Worm (Caenorhabditis elegans) whole organism, L4 larva: ENCODE measurements around the gene K10C2.14.
A peak's percentile ranks its signal among the peaks of the same experiment; 100 is the strongest.

Experiments used
- R02D3.7 ChIP-seq: fragments of 150-350 bp; sonication (generic microtip); optimal IDR thresholded peaks from 3 replicates; lab custom pipeline; 2014; ENCODE audit warnings: missing biosample characterization, missing genetic modification characterization
- Y105C5A.15 ChIP-seq: fragments of 200-800 bp; sonication (Bioruptor generic); IDR thresholded peaks from 2 replicates; pipeline ENCODE4 v1.3.6; 2022; ENCODE audit warnings: missing genetic modification characterization, missing compliant biosample characterization
- Y5F2A.4 ChIP-seq: fragments of 200-800 bp; sonication (Bioruptor generic); optimal IDR thresholded peaks from 2 replicates; lab custom pipeline; 2018; ENCODE audit warnings: mild to moderate bottlenecking, missing genetic modification characterization, missing compliant biosample characterization
- ZK337.2 ChIP-seq: fragments of 200-800 bp; sonication (Bioruptor generic); IDR thresholded peaks from 2 replicates; pipeline ENCODE4 v1.3.6; 2022; ENCODE audit warnings: missing genetic modification reagents, missing genetic modification characterization, missing compliant biosample characterization
- ama-1 ChIP-seq: fragments of 150-350 bp; optimal IDR thresholded peaks from 2 replicates; lab custom pipeline; 2014; ENCODE audit warnings: inconsistent platforms, mixed read lengths
- ceh-20 ChIP-seq: fragments of 200-800 bp; sonication (Bioruptor generic); IDR thresholded peaks from 2 replicates; pipeline ENCODE4 v1.3.6; 2022; ENCODE audit warnings: missing genetic modification reagents, missing genetic modification characterization, missing compliant biosample characterization
- ceh-44 ChIP-seq: fragments of 200-800 bp; sonication (Bioruptor generic); IDR thresholded peaks from 2 replicates; pipeline ENCODE4 v1.3.6; 2022; ENCODE audit warnings: missing genetic modification reagents, missing genetic modification characterization, missing compliant biosample characterization
- ces-1 ChIP-seq: fragments of 150-350 bp; sonication (generic microtip); optimal IDR thresholded peaks from 4 replicates; lab custom pipeline; 2014; ENCODE audit warnings: missing biosample characterization, missing genetic modification reagents, missing genetic modification characterization
- cey-2 ChIP-seq: sonication (generic microtip); optimal IDR thresholded peaks from 3 replicates; lab custom pipeline; 2017; ENCODE audit warnings: missing genetic modification characterization, mild to moderate bottlenecking, missing compliant biosample characterization, antibody characterized with exemption, borderline replicate concordance; ENCODE audit not compliant: insufficient read depth
- daf-12 ChIP-seq: fragments of 150-350 bp; optimal IDR thresholded peaks from 2 replicates; lab custom pipeline; 2014; ENCODE audit warnings: missing biosample characterization, missing genetic modification reagents, missing genetic modification characterization
- daf-16 ChIP-seq, 3 experiments: sonication (generic microtip); optimal IDR thresholded peaks; 2 replicates each; lab custom pipeline; 2016 to 2017; ENCODE audit warnings: missing genetic modification characterization in 3 of 3, missing genetic modification reagents in 3 of 3, mild to moderate bottlenecking in 2 of 3, missing compliant biosample characterization in 2 of 3, missing biosample characterization in 1 of 3, moderate library complexity in 1 of 3
- daf-19 ChIP-seq: fragments of 200-800 bp; sonication (Bioruptor generic); conservative IDR thresholded peaks from 2 replicates; pipeline ENCODE4 v1.3.6; 2022; ENCODE audit warnings: missing genetic modification characterization, missing compliant biosample characterization
- daf-8 ChIP-seq: fragments of 200-800 bp; sonication (Bioruptor generic); IDR thresholded peaks from 2 replicates; pipeline ENCODE4 v1.3.6; 2022; ENCODE audit warnings: missing genetic modification characterization, missing compliant biosample characterization
- dmd-6 ChIP-seq: fragments of 200-800 bp; sonication (Bioruptor generic); IDR thresholded peaks from 2 replicates; pipeline ENCODE4 v1.3.6; 2022; ENCODE audit warnings: missing genetic modification reagents, missing genetic modification characterization, missing compliant biosample characterization
- dmd-9 ChIP-seq: fragments of 200-800 bp; sonication (Bioruptor generic); IDR thresholded peaks from 2 replicates; pipeline ENCODE4 v1.3.6; 2022; ENCODE audit warnings: missing genetic modification reagents, missing genetic modification characterization, missing compliant biosample characterization
- dpl-1 ChIP-seq: fragments of 150-350 bp; optimal IDR thresholded peaks from 2 replicates; lab custom pipeline; 2014; ENCODE audit warnings: missing biosample characterization, missing genetic modification reagents, missing genetic modification characterization
- dve-1 ChIP-seq: sonication (generic microtip); optimal IDR thresholded peaks from 2 replicates; lab custom pipeline; 2017; ENCODE audit warnings: antibody characterized with exemption, mild to moderate bottlenecking, missing genetic modification characterization, missing compliant biosample characterization; ENCODE audit not compliant: insufficient read depth
- hlh-11 ChIP-seq: fragments of 200-800 bp; sonication (Bioruptor generic); optimal IDR thresholded peaks from 2 replicates; lab custom pipeline; 2018; ENCODE audit warnings: mild to moderate bottlenecking, missing genetic modification characterization, missing compliant biosample characterization
- hmg-1.1 ChIP-seq: fragments of 200-800 bp; sonication (Bioruptor generic); IDR thresholded peaks from 2 replicates; pipeline ENCODE4 v1.3.6; 2022; ENCODE audit warnings: missing genetic modification reagents, missing genetic modification characterization, missing compliant biosample characterization
- lin-1 ChIP-seq: fragments of 200-800 bp; sonication (Bioruptor generic); IDR thresholded peaks from 2 replicates; pipeline ENCODE4 v1.3.6; 2022; ENCODE audit warnings: missing genetic modification reagents, missing genetic modification characterization, missing compliant biosample characterization
- lin-39 ChIP-seq: fragments of 150-350 bp; optimal IDR thresholded peaks from 2 replicates; lab custom pipeline; 2014; ENCODE audit warnings: missing biosample characterization, missing genetic modification reagents, missing genetic modification characterization
- lir-3 ChIP-seq: sonication (generic microtip); optimal IDR thresholded peaks from 2 replicates; lab custom pipeline; 2016; ENCODE audit warnings: mild to moderate bottlenecking, missing genetic modification characterization, missing compliant biosample characterization
- mdl-1 ChIP-seq, 2 experiments: fragments of 150-350 bp in 1 of 2; sonication (generic microtip) in 1 of 2; optimal IDR thresholded peaks; 2 replicates each; lab custom pipeline; 2014 to 2017; ENCODE audit warnings: missing biosample characterization in 2 of 2, missing genetic modification characterization in 2 of 2
- mxl-2 ChIP-seq: fragments of 200-800 bp; sonication (Bioruptor generic); conservative IDR thresholded peaks from 2 replicates; pipeline ENCODE4 v1.3.6; 2022; ENCODE audit warnings: missing genetic modification reagents, missing genetic modification characterization, missing compliant biosample characterization
- nhr-102 ChIP-seq: sonication (generic microtip); optimal IDR thresholded peaks from 2 replicates; lab custom pipeline; 2016; ENCODE audit warnings: mild to moderate bottlenecking, missing genetic modification characterization, moderate library complexity, missing compliant biosample characterization
- nhr-25 ChIP-seq: sonication (generic microtip); optimal IDR thresholded peaks from 2 replicates; lab custom pipeline; 2017; ENCODE audit warnings: missing genetic modification characterization, mild to moderate bottlenecking, missing compliant biosample characterization, antibody characterized with exemption, moderate library complexity, borderline replicate concordance; ENCODE audit not compliant: insufficient read depth
- nhr-28 ChIP-seq: fragments of 150-350 bp; optimal IDR thresholded peaks from 2 replicates; lab custom pipeline; 2014; ENCODE audit warnings: missing biosample characterization, missing genetic modification characterization
- nhr-41 ChIP-seq: fragments of 200-800 bp; sonication (Bioruptor generic); IDR thresholded peaks from 2 replicates; pipeline ENCODE4 v1.3.6; 2022; ENCODE audit warnings: missing genetic modification reagents, missing genetic modification characterization, missing compliant biosample characterization
- nhr-77 ChIP-seq: fragments of 150-350 bp; optimal IDR thresholded peaks from 2 replicates; lab custom pipeline; 2014; ENCODE audit warnings: missing biosample characterization, missing genetic modification characterization
- pha-4 ChIP-seq, 2 experiments: fragments of 150-350 bp in 1 of 2; fragments of 200-800 bp in 1 of 2; sonication (Bioruptor generic) in 1 of 2; IDR thresholded peaks in 1 of 2; optimal IDR thresholded peaks in 1 of 2; 2 replicates each; pipeline versions ENCODE4 v1.3.6 to Lab custom; 2014 to 2022; ENCODE audit warnings: missing genetic modification characterization in 2 of 2, missing genetic modification reagents in 2 of 2, missing biosample characterization in 1 of 2, missing compliant biosample characterization in 1 of 2
- pqm-1 ChIP-seq: sonication (generic microtip); optimal IDR thresholded peaks from 2 replicates; lab custom pipeline; 2017; ENCODE audit warnings: missing biosample characterization, missing genetic modification characterization
- saeg-2 ChIP-seq: fragments of 200-800 bp; sonication (Bioruptor generic); IDR thresholded peaks from 2 replicates; pipeline ENCODE4 v1.3.6; 2022; ENCODE audit warnings: missing genetic modification reagents, missing genetic modification characterization, missing compliant biosample characterization
- snpc-1.2 ChIP-seq: fragments of 200-800 bp; sonication (Bioruptor generic); IDR thresholded peaks from 2 replicates; pipeline ENCODE4 v1.3.6; 2022; ENCODE audit warnings: missing genetic modification reagents, missing genetic modification characterization, missing compliant biosample characterization
- spr-1 ChIP-seq: sonication (generic microtip); optimal IDR thresholded peaks from 2 replicates; lab custom pipeline; 2016; ENCODE audit warnings: mild to moderate bottlenecking, missing genetic modification characterization, missing compliant biosample characterization
- unc-62 ChIP-seq, 3 experiments: fragments of 150-350 bp in 1 of 3; sonication (generic microtip); optimal IDR thresholded peaks in 2 of 3; peaks in 1 of 3; 1 replicate in 1 of 3; 2 replicates in 2 of 3; lab custom pipeline; 2014 to 2017; ENCODE audit warnings: missing biosample characterization in 3 of 3, missing genetic modification characterization in 3 of 3, missing genetic modification reagents in 3 of 3, missing genotype in 1 of 3
- zag-1 ChIP-seq: fragments of 150-350 bp; optimal IDR thresholded peaks from 2 replicates; lab custom pipeline; 2014; ENCODE audit warnings: missing biosample characterization, missing genetic modification characterization
- zfp-2 ChIP-seq: sonication (generic microtip); optimal IDR thresholded peaks from 2 replicates; lab custom pipeline; 2016; ENCODE audit warnings: mild to moderate bottlenecking, missing genetic modification characterization, missing compliant biosample characterization
- ztf-11 ChIP-seq: fragments of 150-350 bp; optimal IDR thresholded peaks from 2 replicates; lab custom pipeline; 2014; ENCODE audit warnings: missing biosample characterization, missing genetic modification characterization

The K10C2.14 gene

ce11 chrX:6429552-6429951, 10.8 kb downstream of the K10C2.14 start (continued):
- no peak for TF ChIP-seq hmg-1.1 (GFP tag; lab: Robert Waterston, UW)
- TF ChIP-seq mxl-2, result no peak
- no peak for TF ChIP-seq saeg-2 (GFP tag; lab: Robert Waterston, UW)
- TF ChIP-seq nhr-25, result no peak
- no peak for TF ChIP-seq lir-3 (tag; lab: Kevin White, UChicago)
- TF ChIP-seq ceh-44, result no peak
- TF ChIP-seq dpl-1 (GFP tag; lab: Kevin White, UChicago), result no peak
- no peak for TF ChIP-seq Y5F2A.4
- TF ChIP-seq unc-62 (GFP tag; optimal IDR thresholded peaks at IDR 0.05 in 1 of 2; lab: Kevin White, UChicago), result no peak
- no peak for TF ChIP-seq unc-62 (tag; optimal IDR thresholded peaks at IDR 0.05; lab: Kevin White, UChicago)
- TF ChIP-seq Y105C5A.15, result no peak
- peak; percentile 79 for TF ChIP-seq pqm-1 (tag; lab: Kevin White, UChicago)
- TF ChIP-seq pha-4 (GFP tag; IDR thresholded peaks at IDR 0.05; lab: Robert Waterston, UW), result no peak
- TF ChIP-seq pha-4 (tag; optimal IDR thresholded peaks at IDR 0.05; lab: Kevin White, UChicago), result no peak
- TF ChIP-seq ZK337.2 (GFP tag; lab: Robert Waterston, UW), result no peak
- TF ChIP-seq spr-1 (tag; lab: Kevin White, UChicago), result no peak
- no peak for TF ChIP-seq cey-2 (tag; lab: Kevin White, UChicago)
- no peak for TF ChIP-seq nhr-77 (tag; lab: Kevin White, UChicago)
- no peak for TF ChIP-seq R02D3.7 (tag; lab: Kevin White, UChicago)
- TF ChIP-seq zag-1, result no peak

DNA sequence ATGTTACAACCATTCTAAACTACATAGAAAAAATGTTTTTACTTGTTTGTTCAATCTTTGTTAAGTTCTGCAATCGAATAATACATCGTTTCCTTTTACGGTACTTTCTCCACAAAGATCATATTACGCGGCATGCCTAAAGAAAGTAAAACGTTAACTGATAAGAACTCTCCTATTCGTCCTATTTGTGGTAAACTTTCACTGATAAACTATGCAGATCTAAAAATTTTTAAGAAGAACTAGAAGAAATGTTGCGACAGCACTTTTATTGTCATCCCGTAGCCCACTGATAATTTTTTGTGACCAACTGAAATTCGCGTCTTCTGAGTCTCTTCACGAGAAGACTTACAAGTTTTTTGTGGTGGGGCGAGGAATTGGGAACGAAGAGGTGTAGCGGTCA, 13.2 kb downstream of the K10C2.14 start:
- TF ChIP-seq nhr-28 (tag; lab: Kevin White, UChicago) (peak; percentile 95), dmd-6 (GFP tag; lab: Robert Waterston, UW) (peak; percentile 80), daf-16 (GFP tag; optimal IDR thresholded peaks at IDR 0.05; lab: Kevin White, UChicago) (no peak), daf-16 (tag; optimal IDR thresholded peaks at IDR 0.05; lab: Kevin White, UChicago) (peak; percentile 75), hlh-11 (tag; lab: Kevin White, UChicago) (peak; percentile 71), nhr-102 (tag; lab: Kevin White, UChicago) (peak; percentile 43), spr-1 (tag; lab: Kevin White, UChicago) (no peak), dve-1 (tag; lab: Kevin White, UChicago) (peak; percentile 89), nhr-41 (no peak), nhr-77 (tag; lab: Kevin White, UChicago) (peak; percentile 90), mdl-1 (tag; optimal IDR thresholded peaks at IDR 0.05; lab: Kevin White, UChicago) (peak in 1 of 2 experiments; percentile 36), lin-1 (0 out of 2 replicates have a peak, but pooled peaks have one; percentile 36), pqm-1 (tag; lab: Kevin White, UChicago) (peak; percentile 96), ceh-44 (no peak)

ce11 chrX:6420681-6421080, 19.7 kb downstream of the K10C2.14 start, which contains the start of gene K10C2.12:
K10C2.12 (minus strand) TSS chrX:6420781.
- TF ChIP-seq ZK337.2 (GFP tag; lab: Robert Waterston, UW) (no peak), ztf-11 (tag; lab: Kevin White, UChicago) (no peak), daf-12 (tag; lab: Kevin White, UChicago) (no peak), daf-16 (GFP tag; optimal IDR thresholded peaks at IDR 0.05; lab: Kevin White, UChicago) (no peak), daf-16 (tag; optimal IDR thresholded peaks at IDR 0.05; lab: Kevin White, UChicago) (no peak), daf-8 (GFP tag; lab: Robert Waterston, UW) (no peak), lin-39 (tag; lab: Kevin White, UChicago) (no peak), ces-1 (GFP tag; lab: Kevin White, UChicago) (no peak), ama-1 (lab: Kevin White, UChicago) (no peak), daf-19 (GFP tag; lab: Robert Waterston, UW) (no peak), snpc-1.2 (no peak), zfp-2 (no peak), ceh-20 (GFP tag; lab: Robert Waterston, UW) (no peak), dmd-9 (GFP tag; lab: Robert Waterston, UW) (no peak)
